Fruit fly (Drosophila melanogaster): ENCODE data around the gene grp.

Gene grp

dm6 chr2L:16647773-16648172, 32.1 kb upstream of the grp start (continued):
- no peak for TF ChIP-seq CG1024 (GFP tag; IDR thresholded peaks at IDR 0.05)
- TF ChIP-seq CG14860 (GFP tag; IDR thresholded peaks at IDR 0.05; ENCODE audit: partially characterized antibody), result no peak
- no peak for TF ChIP-seq CG4707 (GFP tag; optimal IDR thresholded peaks at IDR 0.05)
- peak; percentile 28 for TF ChIP-seq org-1 (GFP tag; optimal IDR thresholded peaks at IDR 0.05)
- TF ChIP-seq CG17829 (tag; optimal IDR thresholded peaks at IDR 0.05), result peak; percentile 28
- no peak for TF ChIP-seq mld (GFP tag; IDR thresholded peaks at IDR 0.05; ENCODE audit: partially characterized antibody)
- TF ChIP-seq seq (GFP tag; IDR thresholded peaks at IDR 0.05), result peak; percentile 33; the same call in 1 of the 2 replicates
- TF ChIP-seq grau (tag; optimal IDR thresholded peaks at IDR 0.05), result peak; percentile 66
- no peak for TF ChIP-seq Dad (GFP tag; optimal IDR thresholded peaks at IDR 0.05)
- no peak for TF ChIP-seq GATAe (GFP tag; conservative IDR thresholded peaks at IDR 0.05)
- TF ChIP-seq trh (GFP tag; optimal IDR thresholded peaks at IDR 0.05), result no peak
- TF ChIP-seq Gug (GFP tag; IDR thresholded peaks at IDR 0.05), result no peak
- TF ChIP-seq CG7786 (GFP tag; optimal IDR thresholded peaks at IDR 0.05), result no peak
- TF ChIP-seq CG2678 (tag; optimal IDR thresholded peaks at IDR 0.05), result peak; percentile 75
- no peak for TF ChIP-seq Vsx1 (GFP tag; optimal IDR thresholded peaks at IDR 0.05)
- TF ChIP-seq zfh1 (GFP tag; IDR thresholded peaks at IDR 0.05), result no peak
- TF ChIP-seq CG6175 (GFP tag; IDR thresholded peaks at IDR 0.05), result no peak
- peak; percentile 20 for TF ChIP-seq run (tag; optimal IDR thresholded peaks at IDR 0.05)
- no peak for TF ChIP-seq dan (GFP tag; IDR thresholded peaks at IDR 0.05)
- peak; percentile 59 for TF ChIP-seq CG17359 (tag; optimal IDR thresholded peaks at IDR 0.05)
- no peak for TF ChIP-seq gsb (GFP tag; IDR thresholded peaks at IDR 0.05)
- TF ChIP-seq sima (GFP tag; optimal IDR thresholded peaks at IDR 0.05), result no peak
- TF ChIP-seq CG9437 (GFP tag; optimal IDR thresholded peaks at IDR 0.05), result peak; percentile 11
- TF ChIP-seq Eip74EF (GFP tag; optimal IDR thresholded peaks at IDR 0.05), result no peak
- no peak for TF ChIP-seq NC2α (GFP tag; optimal IDR thresholded peaks at IDR 0.05)
- peak; percentile 2 to 11 for TF ChIP-seq Pdp1 (GFP tag; optimal IDR thresholded peaks at IDR 0.05)
- peak; percentile 66 for TF ChIP-seq CG9727 (GFP tag; optimal IDR thresholded peaks at IDR 0.05)
- no peak for TF ChIP-seq CG1792 (GFP tag; optimal IDR thresholded peaks at IDR 0.05)
- no peak for TF ChIP-seq cg (GFP tag; optimal IDR thresholded peaks at IDR 0.05)
- no peak for TF ChIP-seq tx (GFP tag; optimal IDR thresholded peaks at IDR 0.05)
- peak; percentile 25 for TF ChIP-seq CG8281 (tag; optimal IDR thresholded peaks at IDR 0.05)
- no peak for TF ChIP-seq Elba2 (GFP tag; optimal IDR thresholded peaks at IDR 0.05)
- 0 out of 3 replicates have a peak, but pooled peaks have one; percentile 9 for TF ChIP-seq otp (GFP tag; IDR thresholded peaks at IDR 0.05)
- TF ChIP-seq bowl (GFP tag; IDR thresholded peaks at IDR 0.05), result no peak
- TF ChIP-seq zfh2 (GFP tag; optimal IDR thresholded peaks at IDR 0.05), result no peak
- TF ChIP-seq CG32532 (GFP tag; IDR thresholded peaks at IDR 0.05), result peak; percentile 70
- no peak for TF ChIP-seq twi (tag; optimal IDR thresholded peaks at IDR 0.05)
- no peak for TF ChIP-seq CG7357 (GFP tag; IDR thresholded peaks at IDR 0.05)
- TF ChIP-seq pb (GFP tag; optimal IDR thresholded peaks at IDR 0.05), result no peak
- no peak for TF ChIP-seq CG10431 (GFP tag; optimal IDR thresholded peaks at IDR 0.05)
- TF ChIP-seq CG2889 (GFP tag; IDR thresholded peaks at IDR 0.05), result no peak
- TF ChIP-seq eyg (GFP tag; optimal IDR thresholded peaks at IDR 0.05), result no peak
- peak; percentile 33 for TF ChIP-seq CG12299 (tag; optimal IDR thresholded peaks at IDR 0.05)
- 0 out of 2 replicates have a peak, but pooled peaks have one; percentile 14 for TF ChIP-seq wor (GFP tag; IDR thresholded peaks at IDR 0.05)
- peak; percentile 67 for TF ChIP-seq CG7839 (tag; optimal IDR thresholded peaks at IDR 0.05)
- TF ChIP-seq CG13287 (GFP tag; IDR thresholded peaks at IDR 0.05; ENCODE audit: partially characterized antibody), result no peak
- TF ChIP-seq Meics (GFP tag; optimal IDR thresholded peaks at IDR 0.05), result peak; percentile 65
- no peak for TF ChIP-seq HmgZ (tag; optimal IDR thresholded peaks at IDR 0.05)
- peak; percentile 60 for TF ChIP-seq Fer3 (tag; optimal IDR thresholded peaks at IDR 0.05)
- no peak for TF ChIP-seq CG10543 (GFP tag; optimal IDR thresholded peaks at IDR 0.05)
- TF ChIP-seq ind (GFP tag; optimal IDR thresholded peaks at IDR 0.05), result peak; percentile 51
